In the genomic region with DNA sequence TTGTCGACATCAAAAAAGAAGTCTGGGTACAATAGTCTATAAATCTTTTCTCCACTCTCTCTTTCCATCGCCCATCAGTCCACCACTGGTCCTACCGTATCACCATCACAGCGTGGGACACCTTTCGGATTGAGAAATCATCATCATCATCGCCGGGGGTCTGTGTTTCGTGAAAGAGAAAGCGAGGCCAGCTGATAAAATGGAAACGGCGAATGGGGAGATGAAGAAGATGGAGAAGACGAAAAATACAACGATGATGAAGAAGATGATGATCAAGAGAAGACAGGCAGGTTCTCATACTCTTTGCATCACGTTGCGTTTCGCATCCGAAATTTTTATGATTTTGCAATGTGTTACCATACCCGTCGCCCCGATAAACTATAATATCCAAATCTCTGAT, we compare ENCODE assay signal across 2 worm cellular contexts.
A peak's percentile ranks its signal among the peaks of the same experiment; 100 is the strongest.
TF ChIP-seq lines count a peak whose summit lies in the region.

No protein-coding gene starts in this region.

TF ChIP-seq in whole organism, L1 larva, 84 proteins besides CTCF, POLR2A, EP300 and RAD21 (continued from another document):
- TF ChIP-seq tlp-1 (tag; optimal IDR thresholded peaks at IDR 0.05; lab: Kevin White, UChicago), result no peak
- peak in 1 of 3 experiments; percentile 3 for TF ChIP-seq dpl-1 (GFP tag; optimal IDR thresholded peaks at IDR 0.05; lab: Kevin White, UChicago)
- peak; percentile 2 for TF ChIP-seq nhr-47 (tag; optimal IDR thresholded peaks at IDR 0.05; lab: Kevin White, UChicago)
- peak; percentile 50 for TF ChIP-seq nhr-90 (tag; optimal IDR thresholded peaks at IDR 0.05; lab: Kevin White, UChicago; ENCODE audit: poor library complexity)
- peak; percentile 61 for TF ChIP-seq nhr-71 (tag; optimal IDR thresholded peaks at IDR 0.05; lab: Kevin White, UChicago)
- TF ChIP-seq ces-1 (GFP tag; optimal IDR thresholded peaks at IDR 0.05; lab: Kevin White, UChicago), result no peak
TF ChIP-seq in whole organism, L1 larva: peak in this region for 19.

TF ChIP-seq in whole organism, L2 larva, 48 proteins besides CTCF, POLR2A, EP300 and RAD21 (continued from another document):
- peak in 1 of 2 experiments; percentile 33 for TF ChIP-seq lsy-2 (tag; optimal IDR thresholded peaks at IDR 0.05; lab: Kevin White, UChicago)
